Worm (Caenorhabditis elegans) whole organism, young adult: Measurements from ENCODE around the gene str-57.

ENCODE experiments used
- B0019.2 ChIP-seq: fragments of 200-800 bp; sonication (Bioruptor generic); conservative IDR thresholded peaks from 2 replicates; pipeline ENCODE4 v1.3.6; 2022; ENCODE audit warnings: missing genetic modification reagents, missing genetic modification characterization, missing compliant biosample characterization
- B0261.1 ChIP-seq: sonication (generic microtip); optimal IDR thresholded peaks from 2 replicates; lab custom pipeline; 2016; ENCODE audit warnings: mild to moderate bottlenecking, missing genetic modification characterization, moderate library complexity, missing compliant biosample characterization
- F10E7.11 ChIP-seq: sonication (generic microtip); optimal IDR thresholded peaks from 2 replicates; lab custom pipeline; 2017; ENCODE audit warnings: mild to moderate bottlenecking, missing genetic modification characterization, moderate library complexity, missing compliant biosample characterization
- ZK185.1 ChIP-seq: sonication (generic microtip); optimal IDR thresholded peaks from 2 replicates; lab custom pipeline; 2016; ENCODE audit warnings: mild to moderate bottlenecking, missing genetic modification characterization, missing compliant biosample characterization; ENCODE audit not compliant: poor library complexity, severe bottlenecking
- ama-1 ChIP-seq, 3 experiments: fragments of 150-350 bp in 1 of 3; sonication (generic microtip) in 2 of 3; optimal IDR thresholded peaks; 2 replicates each; lab custom pipeline; 2014 to 2018; ENCODE audit warnings: missing biosample characterization in 2 of 3, missing genetic modification characterization in 2 of 3, missing genetic modification reagents in 2 of 3
- dpl-1 ChIP-seq: fragments of 150-350 bp; optimal IDR thresholded peaks from 2 replicates; lab custom pipeline; 2014; ENCODE audit warnings: missing biosample characterization, missing genetic modification reagents, missing genetic modification characterization
- egrh-3 ChIP-seq: fragments of 200-800 bp; sonication (Bioruptor generic); IDR thresholded peaks from 2 replicates; pipeline ENCODE4 v1.3.6; 2022; ENCODE audit warnings: missing genetic modification reagents, missing genetic modification characterization, missing compliant biosample characterization
- lin-35 ChIP-seq, 3 experiments: fragments of 150-350 bp in 2 of 3; sonication (generic microtip) in 1 of 3; optimal IDR thresholded peaks; 2 replicates each; lab custom pipeline; 2014 to 2018; ENCODE audit warnings: missing biosample characterization in 3 of 3, missing genetic modification characterization in 3 of 3, missing genetic modification reagents in 3 of 3
- mxl-1 ChIP-seq: sonication (generic microtip); optimal IDR thresholded peaks from 2 replicates; lab custom pipeline; 2016; ENCODE audit warnings: missing genetic modification characterization, missing compliant biosample characterization
- snpc-4 ChIP-seq, 5 experiments: fragments of 150-350 bp in 1 of 5; sonication (generic microtip) in 4 of 5; optimal IDR thresholded peaks; 2 replicates each; lab custom pipeline; 2014 to 2018; ENCODE audit warnings: missing genetic modification characterization in 5 of 5, missing biosample characterization in 3 of 5, antibody characterized with exemption in 2 of 5, mild to moderate bottlenecking in 2 of 5, missing compliant biosample characterization in 2 of 5, missing genotype in 2 of 5, moderate library complexity in 2 of 5, missing genetic modification reagents in 1 of 5
- unc-62 ChIP-seq: fragments of 150-350 bp; optimal IDR thresholded peaks from 2 replicates; lab custom pipeline; 2014; ENCODE audit warnings: missing biosample characterization, missing genetic modification reagents, missing genetic modification characterization
- xnd-1 ChIP-seq: sonication (generic microtip); optimal IDR thresholded peaks from 2 replicates; lab custom pipeline; 2016; ENCODE audit warnings: missing genotype, missing genetic modification reagents, missing genetic modification characterization, missing compliant biosample characterization

DNA sequence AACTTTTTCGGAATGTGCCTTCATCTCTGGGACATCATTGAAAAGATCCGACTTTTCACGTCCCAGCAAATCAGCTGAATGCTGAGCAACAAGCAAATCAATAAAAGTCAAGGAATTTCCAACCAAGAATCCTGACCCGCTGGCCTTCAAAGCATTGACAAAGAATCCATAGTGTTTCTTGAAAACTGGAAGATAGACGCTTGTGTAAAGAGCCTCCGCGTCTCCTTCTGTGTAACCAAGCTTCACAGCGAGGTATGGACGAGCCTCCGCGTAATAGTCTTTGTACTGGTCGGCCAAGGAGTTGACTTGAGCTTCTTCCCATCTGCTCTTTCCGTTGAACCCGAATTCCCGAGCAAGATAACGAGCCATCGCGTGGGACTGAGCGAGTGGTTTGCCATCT, 44.9 kb downstream of the str-57 start:
- TF ChIP-seq snpc-4 (GFP tag; optimal IDR thresholded peaks at IDR 0.05; lab: Kevin White, UChicago) (no peak), snpc-4 (tag; optimal IDR thresholded peaks at IDR 0.05; lab: Kevin White, UChicago) (no peak), dpl-1 (GFP tag; lab: Kevin White, UChicago) (no peak), xnd-1 (tag; lab: Kevin White, UChicago) (no peak), egrh-3 (no peak), lin-35 (GFP tag; optimal IDR thresholded peaks at IDR 0.05; lab: Kevin White, UChicago) (no peak), ama-1 (optimal IDR thresholded peaks at IDR 0.05; lab: Kevin White, UChicago) (no peak), ama-1 (GFP tag; optimal IDR thresholded peaks at IDR 0.05; lab: Kevin White, UChicago) (no peak), B0261.1 (no peak), mxl-1 (no peak), unc-62 (GFP tag; lab: Kevin White, UChicago) (no peak), ZK185.1 (tag; lab: Kevin White, UChicago) (no peak), F10E7.11 (no peak), B0019.2 (no peak)
